Worm (Caenorhabditis elegans) whole organism, midembryonic: ENCODE measurements around the gene scav-4.

Source experiments
- T22C8.4 ChIP-seq: fragments of 200-800 bp; sonication (Bioruptor generic); IDR thresholded peaks from 2 replicates; pipeline ENCODE4 v1.3.6; 2022; ENCODE audit warnings: missing genetic modification characterization, missing compliant biosample characterization
- cog-1 ChIP-seq: sonication (generic microtip); optimal IDR thresholded peaks from 2 replicates; lab custom pipeline; 2016; ENCODE audit warnings: missing genetic modification characterization, missing compliant biosample characterization

ce11 chrX:13014341-13014740, 32.8 kb downstream of the scav-4 start:
- no peak for TF ChIP-seq cog-1 (tag; lab: Kevin White, UChicago)
- TF ChIP-seq T22C8.4 (GFP tag; lab: Robert Waterston, UW) = no peak
